Fruit fly (Drosophila melanogaster) whole organism, prepupa: ENCODE results near the gene CG5776.

Experiments
- CG10631 ChIP-seq: fragments of 200-800 bp; sonication (Bioruptor generic); optimal IDR thresholded peaks from 2 replicates; lab custom pipeline; 2016; ENCODE audit warnings: missing biosample characterization, missing genetic modification characterization
- CG10669 ChIP-seq: fragments of 200-800 bp; sonication (Bioruptor generic); optimal IDR thresholded peaks from 3 replicates; lab custom pipeline; 2018; ENCODE audit warnings: missing biosample characterization, mild to moderate bottlenecking, missing genetic modification characterization, moderate library complexity
- CG11294 ChIP-seq: fragments of 200-800 bp; sonication (Bioruptor generic); IDR thresholded peaks from 2 replicates; pipeline ENCODE4 v1.3.6; 2022; ENCODE audit warnings: missing biosample characterization, missing genetic modification characterization
- CG11762 ChIP-seq: fragments of 200-800 bp; sonication (Bioruptor generic); optimal IDR thresholded peaks from 3 replicates; lab custom pipeline; 2016; ENCODE audit warnings: missing biosample characterization, missing genetic modification characterization; ENCODE audit not compliant: insufficient read depth
- CG11902 ChIP-seq: fragments of 200-800 bp; sonication (Bioruptor generic); optimal IDR thresholded peaks from 3 replicates; lab custom pipeline; 2016; ENCODE audit warnings: missing biosample characterization, missing genetic modification characterization
- CG15336 ChIP-seq: fragments of 200-800 bp; sonication (Bioruptor generic); IDR thresholded peaks from 2 replicates; pipeline ENCODE4 v1.3.6; 2022; ENCODE audit warnings: missing biosample characterization, missing genetic modification characterization
- CG16779 ChIP-seq: fragments of 200-800 bp; sonication (Bioruptor generic); optimal IDR thresholded peaks from 3 replicates; lab custom pipeline; 2017; ENCODE audit warnings: missing biosample characterization, mild to moderate bottlenecking, missing genetic modification characterization
- CG3032 ChIP-seq: fragments of 200-800 bp; optimal IDR thresholded peaks from 2 replicates; lab custom pipeline; 2019; ENCODE audit warnings: missing biosample characterization, mild to moderate bottlenecking, missing genetic modification characterization, moderate library complexity
- CG31627 ChIP-seq: fragments of 200-800 bp; sonication (Bioruptor generic); optimal IDR thresholded peaks from 3 replicates; lab custom pipeline; 2016; ENCODE audit warnings: missing biosample characterization, missing genetic modification characterization
- CG34406 ChIP-seq: fragments of 200-800 bp; sonication (Bioruptor generic); optimal IDR thresholded peaks from 3 replicates; lab custom pipeline; 2016; ENCODE audit warnings: missing biosample characterization, missing genetic modification characterization
- CG4318 ChIP-seq: fragments of 200-800 bp; sonication (Bioruptor generic); optimal IDR thresholded peaks from 3 replicates; lab custom pipeline; 2017; ENCODE audit warnings: missing biosample characterization, mild to moderate bottlenecking, missing genetic modification characterization
- CG6163 ChIP-seq: fragments of 200-800 bp; sonication (Bioruptor generic); IDR thresholded peaks from 3 replicates; pipeline ENCODE4 v1.3.6; 2022; ENCODE audit warnings: missing biosample characterization, missing genetic modification characterization
- CG6792 ChIP-seq: fragments of 200-800 bp; sonication (Bioruptor generic); optimal IDR thresholded peaks from 3 replicates; lab custom pipeline; 2016; ENCODE audit warnings: missing biosample characterization, missing genetic modification characterization
- CG6808 ChIP-seq: fragments of 200-800 bp; sonication (Bioruptor generic); optimal IDR thresholded peaks from 3 replicates; lab custom pipeline; 2017; ENCODE audit warnings: missing biosample characterization, missing genetic modification characterization, mild to moderate bottlenecking, moderate library complexity, missing genetic modification reagents
- CG6854 ChIP-seq: fragments of 200-800 bp; sonication (Bioruptor generic); optimal IDR thresholded peaks from 2 replicates; lab custom pipeline; 2017; ENCODE audit warnings: missing biosample characterization, mild to moderate bottlenecking, missing genetic modification characterization
- CG7368 ChIP-seq: fragments of 200-800 bp; sonication (Bioruptor generic); optimal IDR thresholded peaks from 3 replicates; lab custom pipeline; 2016; ENCODE audit warnings: missing biosample characterization, missing genetic modification characterization
- CG8119 ChIP-seq: fragments of 200-800 bp; sonication (Bioruptor generic); IDR thresholded peaks from 3 replicates; pipeline ENCODE4 v1.3.6; 2022; ENCODE audit warnings: missing biosample characterization, missing genetic modification characterization
- CG8632 ChIP-seq: fragments of 200-800 bp; sonication (Bioruptor generic); optimal IDR thresholded peaks from 3 replicates; lab custom pipeline; 2016; ENCODE audit warnings: missing biosample characterization, missing genetic modification characterization
- Eip75B ChIP-seq: fragments of 200-800 bp; sonication (Bioruptor generic); optimal IDR thresholded peaks from 3 replicates; lab custom pipeline; 2016; ENCODE audit warnings: missing biosample characterization, missing genetic modification characterization
- Eip78C ChIP-seq: fragments of 200-800 bp; sonication (Bioruptor generic); peaks from one replicate; lab custom pipeline; 2016; ENCODE audit warnings: missing biosample characterization, missing genetic modification characterization
- Eip93F ChIP-seq: fragments of 200-800 bp; sonication (Bioruptor generic); optimal IDR thresholded peaks from 2 replicates; lab custom pipeline; 2016; ENCODE audit warnings: missing biosample characterization, mild to moderate bottlenecking, missing genetic modification characterization
- Hr39 ChIP-seq: fragments of 200-800 bp; sonication (Bioruptor generic); optimal IDR thresholded peaks from 2 replicates; lab custom pipeline; 2016; ENCODE audit warnings: missing biosample characterization, missing genetic modification characterization
- Hr4 ChIP-seq: fragments of 200-800 bp; sonication (Bioruptor generic); optimal IDR thresholded peaks from 3 replicates; lab custom pipeline; 2016; ENCODE audit warnings: missing biosample characterization, missing genetic modification characterization
- Lpt ChIP-seq: fragments of 200-800 bp; sonication (Bioruptor generic); optimal IDR thresholded peaks from 3 replicates; lab custom pipeline; 2016; ENCODE audit warnings: missing biosample characterization, missing genetic modification characterization
- OdsH ChIP-seq: fragments of 200-800 bp; sonication (Bioruptor generic); optimal IDR thresholded peaks from 3 replicates; lab custom pipeline; 2016; ENCODE audit warnings: missing biosample characterization, missing genetic modification characterization
- Smox ChIP-seq: fragments of 200-800 bp; sonication (Bioruptor generic); optimal IDR thresholded peaks from 3 replicates; lab custom pipeline; 2016; ENCODE audit warnings: missing biosample characterization, missing genetic modification characterization
- Sox14 ChIP-seq: fragments of 200-800 bp; sonication (Bioruptor generic); optimal IDR thresholded peaks from 3 replicates; lab custom pipeline; 2016; ENCODE audit warnings: missing biosample characterization, missing genetic modification characterization
- Sox15 ChIP-seq: fragments of 200-800 bp; sonication (Bioruptor generic); optimal IDR thresholded peaks from 3 replicates; lab custom pipeline; 2016; ENCODE audit warnings: missing biosample characterization, missing genetic modification characterization
- achi ChIP-seq: fragments of 200-800 bp; sonication (Bioruptor generic); optimal IDR thresholded peaks from 3 replicates; lab custom pipeline; 2016; ENCODE audit warnings: missing biosample characterization, missing genetic modification characterization
- acj6 ChIP-seq: fragments of 200-800 bp; sonication (Bioruptor generic); optimal IDR thresholded peaks from 3 replicates; lab custom pipeline; 2016; ENCODE audit warnings: missing biosample characterization, missing genetic modification characterization
- cyc ChIP-seq: fragments of 200-800 bp; sonication (Bioruptor generic); optimal IDR thresholded peaks from 3 replicates; lab custom pipeline; 2016; ENCODE audit warnings: missing biosample characterization, missing genetic modification characterization
- dac ChIP-seq: fragments of 200-800 bp; sonication (Bioruptor generic); optimal IDR thresholded peaks from 2 replicates; lab custom pipeline; 2017; ENCODE audit warnings: missing biosample characterization, mild to moderate bottlenecking, missing genetic modification characterization
- dsx ChIP-seq: fragments of 200-800 bp; optimal IDR thresholded peaks from 3 replicates; lab custom pipeline; 2019; ENCODE audit warnings: missing biosample characterization, mild to moderate bottlenecking, missing genetic modification characterization, moderate library complexity; ENCODE audit not compliant: poor library complexity, severe bottlenecking
- eg ChIP-seq: fragments of 200-800 bp; sonication (Bioruptor generic); IDR thresholded peaks from 3 replicates; pipeline ENCODE4 v1.3.6; 2022; ENCODE audit warnings: missing biosample characterization, missing genetic modification characterization
- fd59A ChIP-seq: fragments of 200-800 bp; sonication (Bioruptor generic); optimal IDR thresholded peaks from 2 replicates; lab custom pipeline; 2017; ENCODE audit warnings: missing biosample characterization, mild to moderate bottlenecking, missing genetic modification characterization, missing genetic modification reagents
- fkh ChIP-seq: fragments of 200-800 bp; sonication (Bioruptor generic); optimal IDR thresholded peaks from 3 replicates; lab custom pipeline; 2017; ENCODE audit warnings: missing biosample characterization, mild to moderate bottlenecking, missing genetic modification characterization, moderate library complexity
- salr ChIP-seq, 2 experiments: fragments of 200-800 bp; sonication (Bioruptor generic); optimal IDR thresholded peaks; 3 replicates each; lab custom pipeline; 2016 to 2018; ENCODE audit warnings: missing biosample characterization in 2 of 2, missing genetic modification characterization in 2 of 2, mild to moderate bottlenecking in 1 of 2
- ss ChIP-seq, 2 experiments: fragments of 200-800 bp; sonication (Bioruptor generic); optimal IDR thresholded peaks; 2 replicates in 1 of 2; 3 replicates in 1 of 2; lab custom pipeline; 2017 to 2018; ENCODE audit warnings: mild to moderate bottlenecking in 2 of 2, missing biosample characterization in 2 of 2, missing genetic modification characterization in 2 of 2, moderate library complexity in 1 of 2
- svp ChIP-seq: fragments of 200-800 bp; sonication (Bioruptor generic); peaks from one replicate; lab custom pipeline; 2016; ENCODE audit warnings: missing biosample characterization, missing genetic modification characterization
- topi ChIP-seq: fragments of 200-800 bp; sonication (Bioruptor generic); optimal IDR thresholded peaks from 3 replicates; lab custom pipeline; 2016; ENCODE audit warnings: missing biosample characterization, missing genetic modification characterization
- vri ChIP-seq: fragments of 200-800 bp; sonication (Bioruptor generic); optimal IDR thresholded peaks from 3 replicates; lab custom pipeline; 2016; ENCODE audit warnings: missing biosample characterization, mild to moderate bottlenecking, missing genetic modification characterization

CG5776 gene

DNA sequence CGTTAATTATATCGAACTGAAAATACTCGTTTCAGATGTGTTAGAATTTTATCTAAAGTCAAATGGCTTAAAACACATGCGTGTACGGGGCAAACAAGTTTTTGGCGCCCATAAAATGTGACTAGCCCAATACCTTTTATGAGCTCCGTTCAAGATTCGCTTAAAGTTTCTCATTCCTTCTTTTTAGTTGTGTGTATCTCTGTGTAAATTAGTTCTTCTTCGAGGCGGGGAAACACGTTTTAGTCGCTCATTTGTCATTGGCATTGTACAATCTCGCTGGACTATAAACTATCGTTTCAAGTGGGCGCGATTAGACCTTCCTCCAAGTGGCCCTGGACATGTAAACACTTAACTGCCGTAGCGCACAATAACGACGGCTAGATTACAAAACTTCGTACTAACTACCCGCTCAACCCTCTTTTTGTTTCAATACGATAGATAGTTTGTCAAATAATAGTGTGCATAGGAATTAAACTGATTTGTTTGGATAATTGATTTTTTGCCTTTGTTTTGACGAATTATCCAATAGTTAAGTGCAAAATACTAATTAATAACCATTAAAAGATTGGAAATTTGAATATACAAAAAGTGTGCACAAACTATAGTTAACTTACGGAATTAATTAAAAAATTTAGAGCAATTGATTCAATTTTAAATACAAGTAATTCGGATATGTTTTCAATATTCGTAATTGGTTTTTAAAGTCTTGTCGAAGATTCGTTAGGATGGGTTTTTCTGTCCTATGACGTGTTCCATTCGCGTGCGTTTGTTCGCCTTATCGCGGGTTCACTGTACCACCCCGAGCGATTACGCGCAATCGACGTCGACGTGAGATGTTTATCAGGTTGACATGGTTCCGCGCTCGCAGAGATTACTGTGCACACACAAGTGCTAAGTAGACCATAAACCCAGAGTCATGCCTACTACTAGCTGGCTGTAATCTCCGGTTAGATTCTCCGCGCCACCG is 16.5 kb upstream of the CG5776 start (continued):
- TF ChIP-seq CG11902 (GFP tag; lab: Kevin White, UChicago) (no peak), CG8119 (no peak), dac (GFP tag; lab: Kevin White, UChicago) (no peak), Eip93F (GFP tag; lab: Kevin White, UChicago) (no peak), salr (GFP tag; optimal IDR thresholded peaks at IDR 0.05; lab: Kevin White, UChicago) (no peak), CG16779 (tag; lab: Kevin White, UChicago) (peak; percentile 9), achi (GFP tag; lab: Kevin White, UChicago) (peak; percentile 22), svp (GFP tag; lab: Kevin White, UChicago) (peak; percentile 94), CG6163 (peak; percentile 67; the same call in 2 of the 3 replicates), CG3032 (tag; lab: Kevin White, UChicago) (peak; percentile 40), OdsH (peak; percentile 47), CG6808 (no peak), ss (GFP tag; optimal IDR thresholded peaks at IDR 0.05; lab: Kevin White, UChicago) (peak in 1 of 2 experiments; percentile 12), Sox14 (GFP tag; lab: Kevin White, UChicago) (peak; percentile 26), CG10631 (GFP tag; lab: Kevin White, UChicago) (no peak), acj6 (peak; percentile 23), CG11294 (GFP tag; lab: Robert Waterston, UW) (peak; percentile 36; the same call in 1 of the 2 replicates), CG15336 (GFP tag; lab: Robert Waterston, UW) (peak; percentile 45; the same call in 1 of the 2 replicates), CG6792 (no peak), Eip75B (GFP tag; lab: Kevin White, UChicago) (peak; percentile 15), Smox (no peak)

DNA sequence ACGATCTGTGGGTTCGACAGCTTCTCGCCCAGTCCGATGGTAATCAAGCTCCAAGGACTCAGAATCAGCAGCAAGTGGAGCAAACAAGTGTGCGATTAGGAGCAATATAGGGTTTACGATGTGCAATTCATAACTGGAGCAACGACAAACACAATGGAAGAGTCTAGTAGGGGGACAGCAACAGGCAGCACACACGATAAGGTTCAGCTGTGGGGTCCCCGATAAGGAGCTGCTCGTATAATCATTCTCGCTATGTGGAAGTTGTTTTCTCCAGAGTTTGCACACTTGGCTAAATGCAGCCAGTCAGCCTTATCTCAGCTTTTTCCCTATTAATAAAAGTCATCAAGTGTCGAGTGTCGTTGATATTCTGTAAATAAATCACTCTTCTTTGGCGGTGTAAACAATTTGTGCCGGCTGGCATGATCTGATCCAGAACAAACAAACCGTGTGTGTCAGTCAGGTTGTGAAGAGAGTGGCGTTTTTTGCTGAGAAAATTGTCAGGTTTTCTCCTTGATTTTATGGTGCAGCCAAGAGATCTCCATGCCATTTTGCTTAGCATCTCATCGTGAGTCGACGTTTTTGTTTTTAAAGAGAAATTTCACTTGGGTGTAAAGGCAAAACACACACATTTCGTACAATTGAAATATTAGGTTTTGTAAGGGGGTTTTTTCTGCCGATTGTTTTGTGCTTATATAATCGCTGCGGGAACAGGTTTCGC is 15.6 kb upstream of the CG5776 start:
- TF ChIP-seq ss (GFP tag; optimal IDR thresholded peaks at IDR 0.05; lab: Kevin White, UChicago) (no peak), fd59A (GFP tag; lab: Kevin White, UChicago) (no peak), dac (GFP tag; lab: Kevin White, UChicago) (no peak), CG11902 (GFP tag; lab: Kevin White, UChicago) (no peak), Hr39 (GFP tag; lab: Kevin White, UChicago) (no peak), CG6854 (GFP tag; lab: Kevin White, UChicago) (no peak), vri (GFP tag; lab: Kevin White, UChicago) (peak; percentile 82), CG16779 (tag; lab: Kevin White, UChicago) (peak; percentile 14), Smox (no peak), CG10669 (no peak), CG8632 (no peak), CG8119 (no peak), CG6163 (0 out of 3 replicates have a peak, but pooled peaks have one; percentile 41), Hr4 (no peak), Eip75B (GFP tag; lab: Kevin White, UChicago) (no peak), CG15336 (GFP tag; lab: Robert Waterston, UW) (no peak), eg (GFP tag; lab: Robert Waterston, UW) (0 out of 3 replicates have a peak, but pooled peaks have one; percentile 27), salr (GFP tag; optimal IDR thresholded peaks at IDR 0.05; lab: Kevin White, UChicago) (no peak), cyc (GFP tag; lab: Kevin White, UChicago) (no peak), Sox14 (GFP tag; lab: Kevin White, UChicago) (peak; percentile 31), CG6808 (peak; percentile 18), Lpt (GFP tag; lab: Kevin White, UChicago) (no peak), CG34406 (GFP tag; lab: Kevin White, UChicago) (no peak), CG7368 (GFP tag; lab: Kevin White, UChicago) (no peak), svp (GFP tag; lab: Kevin White, UChicago) (peak; percentile 95), CG6792 (no peak), CG11762 (GFP tag; lab: Kevin White, UChicago) (no peak), Sox15 (GFP tag; lab: Kevin White, UChicago) (no peak), topi (GFP tag; lab: Kevin White, UChicago) (no peak), dsx (GFP tag; lab: Kevin White, UChicago) (no peak), Eip78C (GFP tag; lab: Kevin White, UChicago) (peak; percentile 72), CG4318 (GFP tag; lab: Kevin White, UChicago) (no peak), fkh (GFP tag; lab: Kevin White, UChicago) (peak; percentile 50), CG31627 (GFP tag; lab: Kevin White, UChicago) (no peak)
